Fruit fly (Drosophila melanogaster) whole organism, embryonic: ENCODE measurements around the gene CG42716.

Experiments
- Atf-2 ChIP-seq: fragments of 200-800 bp; sonication (Bioruptor generic); optimal IDR thresholded peaks from 2 replicates; lab custom pipeline; 2016; ENCODE audit warnings: missing biosample characterization, missing genetic modification characterization
- CG10267 ChIP-seq: fragments of 200-800 bp; sonication (Bioruptor generic); optimal IDR thresholded peaks from 2 replicates; lab custom pipeline; 2018; ENCODE audit warnings: missing biosample characterization, mild to moderate bottlenecking, missing genetic modification characterization, moderate library complexity
- CG10979 ChIP-seq: fragments of 200-800 bp; sonication (Bioruptor generic); optimal IDR thresholded peaks from 2 replicates; lab custom pipeline; 2018; ENCODE audit warnings: missing biosample characterization, mild to moderate bottlenecking, missing genetic modification characterization, moderate library complexity
- CG11456 ChIP-seq: fragments of 200-800 bp; sonication (Bioruptor generic); IDR thresholded peaks from 3 replicates; pipeline ENCODE4 v1.3.6; 2022; ENCODE audit warnings: missing biosample characterization, missing genetic modification characterization
- CG13287 ChIP-seq: fragments of 200-800 bp; sonication (Bioruptor generic); IDR thresholded peaks from 2 replicates; pipeline ENCODE4 v1.3.6; 2022; ENCODE audit warnings: missing biosample characterization, missing genetic modification characterization; ENCODE audit not compliant: partially characterized antibody
- CG14710 ChIP-seq: fragments of 200-800 bp; sonication (Bioruptor generic); optimal IDR thresholded peaks from 3 replicates; lab custom pipeline; 2019; ENCODE audit warnings: missing biosample characterization, mild to moderate bottlenecking, missing genetic modification characterization, moderate library complexity
- CG15479 ChIP-seq: fragments of 200-800 bp; sonication (Bioruptor generic); optimal IDR thresholded peaks from 3 replicates; lab custom pipeline; 2019; ENCODE audit warnings: missing biosample characterization, mild to moderate bottlenecking, missing genetic modification characterization, moderate library complexity
- CG15514 ChIP-seq: fragments of 200-800 bp; sonication (Bioruptor generic); optimal IDR thresholded peaks from 3 replicates; lab custom pipeline; 2017; ENCODE audit warnings: missing biosample characterization, missing genetic modification characterization, mild to moderate bottlenecking, moderate library complexity, missing genetic modification reagents
- CG1602 ChIP-seq: fragments of 200-800 bp; sonication (Bioruptor generic); optimal IDR thresholded peaks from 3 replicates; lab custom pipeline; 2016; ENCODE audit warnings: missing biosample characterization, missing genetic modification characterization
- CG17385 ChIP-seq: fragments of 200-800 bp; sonication (Bioruptor generic); optimal IDR thresholded peaks from 3 replicates; lab custom pipeline; 2018; ENCODE audit warnings: missing biosample characterization, mild to moderate bottlenecking, missing genetic modification characterization
- CG1832 ChIP-seq: fragments of 200-800 bp; sonication (Bioruptor generic); optimal IDR thresholded peaks from 2 replicates; lab custom pipeline; 2017; ENCODE audit warnings: missing biosample characterization, mild to moderate bottlenecking, missing genetic modification characterization, inconsistent platforms
- CG3065 ChIP-seq: fragments of 200-800 bp; sonication (Bioruptor generic); optimal IDR thresholded peaks from 2 replicates; lab custom pipeline; 2016; ENCODE audit warnings: missing biosample characterization, missing genetic modification characterization
- CG34376 ChIP-seq: fragments of 200-800 bp; sonication (Bioruptor generic); optimal IDR thresholded peaks from 2 replicates; lab custom pipeline; 2018; ENCODE audit warnings: missing biosample characterization, mild to moderate bottlenecking, missing genetic modification characterization
- CG4328 ChIP-seq: fragments of 200-800 bp; sonication (Bioruptor generic); optimal IDR thresholded peaks from 3 replicates; lab custom pipeline; 2017; ENCODE audit warnings: missing biosample characterization, missing genetic modification reagents, missing genetic modification characterization
- CG4360 ChIP-seq: fragments of 200-800 bp; sonication (Bioruptor generic); IDR thresholded peaks from 2 replicates; pipeline ENCODE4 v1.3.6; 2022; ENCODE audit warnings: missing biosample characterization, missing genetic modification characterization
- CG4820 ChIP-seq: fragments of 200-800 bp; sonication (Bioruptor generic); optimal IDR thresholded peaks from 3 replicates; lab custom pipeline; 2016; ENCODE audit warnings: missing biosample characterization, missing genetic modification characterization
- CG6175 ChIP-seq: fragments of 200-800 bp; sonication (Bioruptor generic); IDR thresholded peaks from 3 replicates; pipeline ENCODE4 v1.3.6; 2022; ENCODE audit warnings: missing biosample characterization, missing genetic modification characterization
- CG6854 ChIP-seq: fragments of 200-800 bp; sonication (Bioruptor generic); optimal IDR thresholded peaks from 3 replicates; lab custom pipeline; 2017; ENCODE audit warnings: missing biosample characterization, mild to moderate bottlenecking, missing genetic modification characterization
- CG9817 ChIP-seq: fragments of 200-800 bp; sonication (Bioruptor generic); optimal IDR thresholded peaks from 2 replicates; lab custom pipeline; 2018; ENCODE audit warnings: missing biosample characterization, mild to moderate bottlenecking, missing genetic modification characterization, moderate library complexity
- CHES-1-like ChIP-seq: fragments of 200-800 bp; sonication (Bioruptor generic); optimal IDR thresholded peaks from 2 replicates; lab custom pipeline; 2016; ENCODE audit warnings: missing biosample characterization, missing genetic modification characterization
- CoRest ChIP-seq: fragments of 200-800 bp; sonication (Bioruptor generic); optimal IDR thresholded peaks from 3 replicates; lab custom pipeline; 2018; ENCODE audit warnings: missing biosample characterization, mild to moderate bottlenecking, missing genetic modification characterization, moderate library complexity
- D ChIP-seq, 2 experiments: fragments of 200-800 bp in 1 of 2; fragments of >200 bp in 1 of 2; sonication (Bioruptor generic) in 1 of 2; optimal IDR thresholded peaks; 2 replicates in 1 of 2; 3 replicates in 1 of 2; lab custom pipeline; 2017; ENCODE audit warnings: mild to moderate bottlenecking in 1 of 2, missing biosample characterization in 1 of 2, missing genetic modification characterization in 1 of 2, missing genetic modification reagents in 1 of 2
- Dfd ChIP-seq, 2 experiments: fragments of >200 bp; optimal IDR thresholded peaks; 2 replicates each; lab custom pipeline; 2017; ENCODE audit warnings: missing biosample characterization in 2 of 2, missing genetic modification characterization in 2 of 2
- Doc3 ChIP-seq: fragments of 200-800 bp; sonication (Bioruptor generic); IDR thresholded peaks from 3 replicates; pipeline ENCODE4 v1.3.6; 2022; ENCODE audit warnings: missing biosample characterization, missing genetic modification characterization; ENCODE audit not compliant: partially characterized antibody
- Drgx ChIP-seq: fragments of 200-800 bp; sonication (Bioruptor generic); IDR thresholded peaks from 2 replicates; pipeline ENCODE4 v1.3.6; 2022; ENCODE audit warnings: missing biosample characterization, missing genetic modification characterization
- Ets65A ChIP-seq: fragments of 200-800 bp; sonication (Bioruptor generic); peaks from one replicate; lab custom pipeline; 2016; ENCODE audit warnings: missing biosample characterization, missing genetic modification characterization
- Fer1 ChIP-seq: fragments of 200-800 bp; sonication (Bioruptor generic); optimal IDR thresholded peaks from 2 replicates; lab custom pipeline; 2017; ENCODE audit warnings: missing biosample characterization, mild to moderate bottlenecking, missing genetic modification characterization
- HLH4C ChIP-seq: fragments of 200-800 bp; sonication (Bioruptor generic); IDR thresholded peaks from 3 replicates; pipeline ENCODE4 v1.3.6; 2022; ENCODE audit warnings: missing biosample characterization, missing genetic modification characterization; ENCODE audit not compliant: partially characterized antibody
- Mad ChIP-seq: fragments of 200-800 bp; sonication (Bioruptor generic); optimal IDR thresholded peaks from 2 replicates; lab custom pipeline; 2016; ENCODE audit warnings: missing biosample characterization, missing genetic modification characterization
- Max ChIP-seq: fragments of 200-800 bp; sonication (Bioruptor generic); optimal IDR thresholded peaks from 2 replicates; lab custom pipeline; 2016; ENCODE audit warnings: missing biosample characterization, mild to moderate bottlenecking, missing genetic modification characterization
- Myb ChIP-seq: fragments of 200-800 bp; sonication (Bioruptor generic); optimal IDR thresholded peaks from 2 replicates; lab custom pipeline; 2016; ENCODE audit warnings: missing biosample characterization, missing genetic modification characterization
- NFAT ChIP-seq: fragments of 200-800 bp; sonication (Bioruptor generic); IDR thresholded peaks from 2 replicates; pipeline ENCODE4 v1.3.6; 2022; ENCODE audit warnings: missing biosample characterization, missing genetic modification characterization
- NK7.1 ChIP-seq: fragments of 200-800 bp; sonication (Bioruptor generic); optimal IDR thresholded peaks from 3 replicates; lab custom pipeline; 2016; ENCODE audit warnings: missing biosample characterization, missing genetic modification characterization
- Neu2 ChIP-seq: fragments of 200-800 bp; sonication (Bioruptor generic); optimal IDR thresholded peaks from 3 replicates; lab custom pipeline; 2016; ENCODE audit warnings: missing biosample characterization, missing genetic modification characterization, borderline replicate concordance
- Ptx1 ChIP-seq: fragments of 200-800 bp; sonication (Bioruptor generic); IDR thresholded peaks from 2 replicates; pipeline ENCODE4 v1.3.6; 2022; ENCODE audit warnings: missing biosample characterization, missing genetic modification characterization
- Xrp1 ChIP-seq: fragments of 200-800 bp; sonication (Bioruptor generic); IDR thresholded peaks from 2 replicates; pipeline ENCODE4 v1.3.6; 2022; ENCODE audit warnings: missing biosample characterization, missing genetic modification characterization
- btn ChIP-seq: fragments of 200-800 bp; sonication (Bioruptor generic); optimal IDR thresholded peaks from 2 replicates; lab custom pipeline; 2016; ENCODE audit warnings: missing biosample characterization, missing genetic modification characterization
- cg ChIP-seq: fragments of 200-800 bp; sonication (Bioruptor generic); optimal IDR thresholded peaks from 3 replicates; lab custom pipeline; 2019; ENCODE audit warnings: missing biosample characterization, mild to moderate bottlenecking, missing genetic modification characterization, moderate library complexity
- crc ChIP-seq: fragments of 200-800 bp; sonication (Bioruptor generic); optimal IDR thresholded peaks from 2 replicates; lab custom pipeline; 2016; ENCODE audit warnings: missing biosample characterization, missing genetic modification characterization
- ems ChIP-seq: fragments of 200-800 bp; sonication (Bioruptor generic); optimal IDR thresholded peaks from 3 replicates; lab custom pipeline; 2016; ENCODE audit warnings: missing biosample characterization, missing genetic modification characterization
- hbn ChIP-seq: fragments of 200-800 bp; sonication (Bioruptor generic); IDR thresholded peaks from 2 replicates; pipeline ENCODE4 v1.3.6; 2022; ENCODE audit warnings: missing biosample characterization, missing genetic modification characterization; ENCODE audit not compliant: partially characterized antibody
- kah ChIP-seq: fragments of 200-800 bp; sonication (Bioruptor generic); optimal IDR thresholded peaks from 2 replicates; lab custom pipeline; 2018; ENCODE audit warnings: missing biosample characterization, mild to moderate bottlenecking, missing genetic modification characterization
- luna ChIP-seq: fragments of 200-800 bp; sonication (Bioruptor generic); optimal IDR thresholded peaks from 2 replicates; lab custom pipeline; 2016; ENCODE audit warnings: missing biosample characterization, missing genetic modification characterization
- onecut ChIP-seq: fragments of 200-800 bp; sonication (Bioruptor generic); IDR thresholded peaks from 2 replicates; pipeline ENCODE4 v1.3.6; 2022; ENCODE audit warnings: missing biosample characterization, missing genetic modification characterization
- schlank ChIP-seq: fragments of 200-800 bp; sonication (Bioruptor generic); optimal IDR thresholded peaks from 2 replicates; lab custom pipeline; 2018; ENCODE audit warnings: missing biosample characterization, mild to moderate bottlenecking, missing genetic modification characterization
- ssp ChIP-seq: fragments of 200-800 bp; sonication (Bioruptor generic); IDR thresholded peaks from 2 replicates; pipeline ENCODE4 v1.3.6; 2022; ENCODE audit warnings: missing biosample characterization, missing genetic modification characterization
- tll ChIP-seq, 2 experiments: fragments of 200-800 bp in 1 of 2; fragments of >200 bp in 1 of 2; sonication (Bioruptor generic) in 1 of 2; optimal IDR thresholded peaks; 2 replicates each; lab custom pipeline; 2017 to 2019; ENCODE audit warnings: missing biosample characterization in 2 of 2, missing genetic modification characterization in 2 of 2, mild to moderate bottlenecking in 1 of 2, moderate library complexity in 1 of 2
- tx ChIP-seq: fragments of 200-800 bp; sonication (Bioruptor generic); optimal IDR thresholded peaks from 2 replicates; lab custom pipeline; 2016; ENCODE audit warnings: missing biosample characterization, missing genetic modification characterization
- z ChIP-seq: fragments of 200-800 bp; sonication (Bioruptor generic); IDR thresholded peaks from 3 replicates; pipeline ENCODE4 v1.3.6; 2022; ENCODE audit warnings: missing biosample characterization, missing genetic modification characterization
- zen ChIP-seq: fragments of 200-800 bp; sonication (Bioruptor generic); optimal IDR thresholded peaks from 3 replicates; lab custom pipeline; 2018; ENCODE audit warnings: missing biosample characterization, mild to moderate bottlenecking, missing genetic modification characterization, moderate library complexity

CG42716 gene

DNA sequence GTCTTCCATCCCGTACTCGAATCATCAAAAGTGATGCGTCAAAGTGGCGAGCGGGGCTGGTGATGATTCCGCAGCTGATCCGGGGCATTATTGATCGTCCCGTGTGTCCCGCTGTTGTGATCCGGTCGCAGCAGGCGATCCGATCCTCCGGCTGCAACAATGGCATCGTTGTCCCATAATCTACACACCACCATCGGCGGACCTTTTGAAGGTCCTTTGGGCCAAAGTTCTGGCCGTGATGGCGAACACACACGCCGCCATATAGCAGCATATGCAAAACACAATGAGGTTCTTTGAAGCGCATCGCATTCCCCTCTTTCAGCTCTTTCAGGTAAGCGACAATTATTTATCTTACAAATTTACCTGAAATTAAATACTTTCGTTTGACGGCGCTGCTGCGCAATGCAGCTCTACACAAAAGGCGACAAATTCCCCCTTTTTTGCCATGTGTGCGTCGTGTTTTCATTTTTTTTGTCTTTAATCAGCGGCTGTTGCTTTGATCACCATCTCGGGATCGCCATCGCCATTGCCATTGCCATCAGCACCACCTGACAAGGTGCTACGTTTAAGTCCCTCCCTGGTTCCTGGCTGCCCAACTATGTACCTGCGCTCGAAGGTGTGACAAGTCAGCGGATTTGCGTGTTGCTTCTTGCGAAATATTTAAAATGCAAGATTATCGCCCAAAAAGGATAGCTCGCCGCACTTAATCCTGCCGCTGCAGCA is 15.9 kb upstream of the CG42716 start:
- no peak for TF ChIP-seq Max (GFP tag; lab: Kevin White, UChicago)
- TF ChIP-seq onecut (GFP tag; lab: Robert Waterston, UW), result no peak
- TF ChIP-seq Neu2 (GFP tag; lab: Kevin White, UChicago), result no peak
- no peak for TF ChIP-seq z (GFP tag; lab: Robert Waterston, UW)
- TF ChIP-seq tll (GFP tag; optimal IDR thresholded peaks at IDR 0.05; lab: Kevin White, UChicago), result peak in 1 of 2 experiments; percentile 85
- no peak for TF ChIP-seq ems (GFP tag; lab: Kevin White, UChicago)
- 0 out of 3 replicates have a peak, but pooled peaks have one; percentile 29 for TF ChIP-seq Doc3 (GFP tag; lab: Robert Waterston, UW)
- no peak for TF ChIP-seq hbn
- no peak for TF ChIP-seq Drgx
- peak; percentile 94 for TF ChIP-seq D (optimal IDR thresholded peaks at IDR 0.05; lab: Kevin White, UChicago)
- TF ChIP-seq D (GFP tag; optimal IDR thresholded peaks at IDR 0.05; lab: Kevin White, UChicago), result no peak
- no peak for TF ChIP-seq HLH4C (GFP tag; lab: Robert Waterston, UW)
- no peak for TF ChIP-seq Dfd (GFP tag; optimal IDR thresholded peaks at IDR 0.05; lab: Kevin White, UChicago)
- TF ChIP-seq Mad (GFP tag; lab: Kevin White, UChicago), result no peak
- no peak for TF ChIP-seq crc
- TF ChIP-seq CG15479, result peak; percentile 77
- no peak for TF ChIP-seq CG4360 (GFP tag; lab: Robert Waterston, UW)
- no peak for TF ChIP-seq CG15514 (GFP tag; lab: Kevin White, UChicago)
- no peak for TF ChIP-seq btn (GFP tag; lab: Kevin White, UChicago)
- TF ChIP-seq tx (GFP tag; lab: Kevin White, UChicago), result no peak
- TF ChIP-seq CoRest (tag; lab: Kevin White, UChicago), result no peak
- TF ChIP-seq CG1602 (GFP tag; lab: Kevin White, UChicago), result no peak
- no peak for TF ChIP-seq CG34376 (GFP tag; lab: Kevin White, UChicago)
- peak; percentile 3 for TF ChIP-seq Ets65A
- no peak for TF ChIP-seq schlank (tag; lab: Kevin White, UChicago)

DNA sequence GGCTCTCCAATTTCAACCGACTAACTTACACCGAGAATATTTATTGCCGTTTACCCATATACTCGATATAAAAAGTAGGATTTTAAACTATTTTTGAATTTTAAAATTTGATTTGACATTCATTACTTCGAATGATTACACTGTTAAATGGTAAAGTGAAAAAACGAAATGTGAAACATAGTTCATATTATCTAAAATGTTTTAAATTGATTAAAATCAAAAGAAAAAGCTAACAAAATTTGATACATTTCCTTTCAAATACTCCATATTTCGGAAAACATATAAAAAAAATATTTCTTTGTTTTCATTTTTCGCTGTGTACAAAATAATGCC is 15.4 kb upstream of the CG42716 start:
- no peak for TF ChIP-seq Ptx1 (GFP tag; lab: Robert Waterston, UW)
- TF ChIP-seq Xrp1 (GFP tag; lab: Robert Waterston, UW), result peak; percentile 32; the same call in 1 of the 2 replicates
- TF ChIP-seq CG6175 (GFP tag; lab: Robert Waterston, UW), result no peak
- no peak for TF ChIP-seq CG4820
- TF ChIP-seq CG11456 (GFP tag; lab: Robert Waterston, UW), result no peak
- no peak for TF ChIP-seq Atf-2 (GFP tag; lab: Kevin White, UChicago)
- TF ChIP-seq NFAT (GFP tag; lab: Robert Waterston, UW), result no peak
- no peak for TF ChIP-seq kah (GFP tag; lab: Kevin White, UChicago)
- no peak for TF ChIP-seq luna (GFP tag; lab: Kevin White, UChicago)
- no peak for TF ChIP-seq CHES-1-like (GFP tag; lab: Kevin White, UChicago)
- no peak for TF ChIP-seq CG9817 (tag; lab: Kevin White, UChicago)
- peak; percentile 43 for TF ChIP-seq CG10267 (tag; lab: Kevin White, UChicago)
- no peak for TF ChIP-seq CG17385 (GFP tag; lab: Kevin White, UChicago)
- no peak for TF ChIP-seq CG3065
- TF ChIP-seq ssp (GFP tag; lab: Robert Waterston, UW), result no peak
- no peak for TF ChIP-seq CG13287 (GFP tag; lab: Robert Waterston, UW)
- peak; percentile 36 for TF ChIP-seq CG14710
- TF ChIP-seq Dfd (GFP tag; optimal IDR thresholded peaks at IDR 0.05; lab: Kevin White, UChicago), result no peak
- TF ChIP-seq zen (tag; lab: Kevin White, UChicago), result peak; percentile 55
- peak; percentile 2 for TF ChIP-seq CG10979 (tag; lab: Kevin White, UChicago)
- no peak for TF ChIP-seq CG4328 (GFP tag; lab: Kevin White, UChicago)
- no peak for TF ChIP-seq CG1832 (GFP tag; lab: Kevin White, UChicago)
- TF ChIP-seq Myb (GFP tag; lab: Kevin White, UChicago), result no peak
- TF ChIP-seq CG6854 (GFP tag; lab: Kevin White, UChicago), result no peak
- no peak for TF ChIP-seq NK7.1
- no peak for TF ChIP-seq cg (GFP tag; lab: Kevin White, UChicago)
- TF ChIP-seq Fer1, result no peak
